Fruit fly (Drosophila melanogaster) whole organism, embryonic: ENCODE measurements around the gene Sec24CD.

Source experiments
- Abd-B ChIP-seq: fragments of 200-800 bp; sonication (Bioruptor generic); optimal IDR thresholded peaks from 2 replicates; lab custom pipeline; 2018; ENCODE audit warnings: missing biosample characterization, mild to moderate bottlenecking, missing genetic modification characterization, moderate library complexity
- CG10366 ChIP-seq: fragments of 200-800 bp; sonication (Bioruptor generic); IDR thresholded peaks from 2 replicates; pipeline ENCODE4 v1.3.6; 2022; ENCODE audit warnings: missing biosample characterization, missing genetic modification characterization
- CG10979 ChIP-seq: fragments of 200-800 bp; sonication (Bioruptor generic); optimal IDR thresholded peaks from 2 replicates; lab custom pipeline; 2018; ENCODE audit warnings: missing biosample characterization, mild to moderate bottlenecking, missing genetic modification characterization, moderate library complexity
- CG11093 ChIP-seq: fragments of 200-800 bp; sonication (Bioruptor generic); IDR thresholded peaks from 3 replicates; pipeline ENCODE4 v1.3.6; 2022; ENCODE audit warnings: missing biosample characterization, missing genetic modification characterization
- CG11398 ChIP-seq: fragments of 200-800 bp; sonication (Bioruptor generic); optimal IDR thresholded peaks from 2 replicates; lab custom pipeline; 2016; ENCODE audit warnings: missing biosample characterization, missing genetic modification characterization
- CG13424 ChIP-seq: fragments of 200-800 bp; sonication (Bioruptor generic); optimal IDR thresholded peaks from 2 replicates; lab custom pipeline; 2019; ENCODE audit warnings: missing biosample characterization, mild to moderate bottlenecking, missing genetic modification characterization, moderate library complexity
- CG18262 ChIP-seq: fragments of 200-800 bp; optimal IDR thresholded peaks from 3 replicates; lab custom pipeline; 2019; ENCODE audit warnings: missing biosample characterization, mild to moderate bottlenecking, missing genetic modification characterization, moderate library complexity
- CG18476 ChIP-seq: fragments of 200-800 bp; sonication (Bioruptor generic); optimal IDR thresholded peaks from 2 replicates; lab custom pipeline; 2016; ENCODE audit warnings: missing biosample characterization, mild to moderate bottlenecking, missing genetic modification characterization
- CG2202 ChIP-seq: fragments of 200-800 bp; sonication (Bioruptor generic); optimal IDR thresholded peaks from 2 replicates; lab custom pipeline; 2018; ENCODE audit warnings: missing biosample characterization, mild to moderate bottlenecking, missing genetic modification characterization
- CG2712 ChIP-seq: fragments of 200-800 bp; optimal IDR thresholded peaks from 3 replicates; lab custom pipeline; 2019; ENCODE audit warnings: missing biosample characterization, mild to moderate bottlenecking, missing genetic modification characterization, moderate library complexity
- CG3407 ChIP-seq: fragments of 200-800 bp; sonication (Bioruptor generic); optimal IDR thresholded peaks from 2 replicates; lab custom pipeline; 2018; ENCODE audit warnings: missing biosample characterization, mild to moderate bottlenecking, missing genetic modification characterization
- CG4707 ChIP-seq: fragments of 200-800 bp; sonication (Bioruptor generic); optimal IDR thresholded peaks from 2 replicates; lab custom pipeline; 2018; ENCODE audit warnings: missing biosample characterization, mild to moderate bottlenecking, missing genetic modification characterization, moderate library complexity
- CG4730 ChIP-seq: fragments of 200-800 bp; sonication (Bioruptor generic); IDR thresholded peaks from 2 replicates; pipeline ENCODE4 v1.3.6; 2022; ENCODE audit warnings: missing biosample characterization, missing genetic modification characterization
- CG6254 ChIP-seq: fragments of 200-800 bp; sonication (Bioruptor generic); optimal IDR thresholded peaks from 3 replicates; lab custom pipeline; 2017; ENCODE audit warnings: mild to moderate bottlenecking, missing biosample characterization, missing genetic modification reagents, missing genetic modification characterization
- CG6272 ChIP-seq: fragments of 200-800 bp; sonication (Bioruptor generic); IDR thresholded peaks from 2 replicates; pipeline ENCODE4 v1.3.6; 2022; ENCODE audit warnings: missing biosample characterization, missing genetic modification characterization
- CG6689 ChIP-seq: fragments of 200-800 bp; sonication (Bioruptor generic); IDR thresholded peaks from 2 replicates; pipeline ENCODE4 v1.3.6; 2022; ENCODE audit warnings: missing biosample characterization, missing genetic modification characterization
- CG8924 ChIP-seq: fragments of 200-800 bp; optimal IDR thresholded peaks from 3 replicates; lab custom pipeline; 2019; ENCODE audit warnings: missing biosample characterization, mild to moderate bottlenecking, missing genetic modification characterization, moderate library complexity
- CG8944 ChIP-seq: fragments of 200-800 bp; sonication (Bioruptor generic); optimal IDR thresholded peaks from 3 replicates; lab custom pipeline; 2016; ENCODE audit warnings: missing biosample characterization, missing genetic modification characterization
- CG9437 ChIP-seq: fragments of 200-800 bp; sonication (Bioruptor generic); optimal IDR thresholded peaks from 2 replicates; lab custom pipeline; 2018; ENCODE audit warnings: missing biosample characterization, mild to moderate bottlenecking, missing genetic modification characterization
- CG9876 ChIP-seq: fragments of 200-800 bp; sonication (Bioruptor generic); optimal IDR thresholded peaks from 2 replicates; lab custom pipeline; 2016; ENCODE audit warnings: missing biosample characterization, missing genetic modification characterization
- ERR ChIP-seq: fragments of 200-800 bp; sonication (Bioruptor generic); optimal IDR thresholded peaks from 2 replicates; lab custom pipeline; 2016; ENCODE audit warnings: missing biosample characterization, missing genetic modification characterization
- H2.0 ChIP-seq: fragments of 200-800 bp; sonication (Bioruptor generic); IDR thresholded peaks from 2 replicates; pipeline ENCODE4 v1.3.6; 2022; ENCODE audit warnings: missing biosample characterization, missing genetic modification characterization
- HLH54F ChIP-seq: fragments of 200-800 bp; sonication (Bioruptor generic); optimal IDR thresholded peaks from 3 replicates; lab custom pipeline; 2016; ENCODE audit warnings: missing biosample characterization, missing genetic modification characterization
- Kr ChIP-seq: fragments of 200-800 bp; sonication (Bioruptor generic); optimal IDR thresholded peaks from 2 replicates; lab custom pipeline; 2017; ENCODE audit warnings: missing biosample characterization, mild to moderate bottlenecking, missing genetic modification characterization
- Lhr ChIP-seq: fragments of 200-800 bp; sonication (Bioruptor generic); optimal IDR thresholded peaks from 3 replicates; lab custom pipeline; 2017; ENCODE audit warnings: mild to moderate bottlenecking, missing biosample characterization, missing genetic modification reagents, missing genetic modification characterization
- Med ChIP-seq: fragments of 200-800 bp; sonication (Bioruptor generic); peaks from one replicate; lab custom pipeline; 2016; ENCODE audit warnings: missing biosample characterization, missing genetic modification characterization, mild to moderate bottlenecking, inconsistent platforms, moderate library complexity
- Nf-YB ChIP-seq: fragments of 200-800 bp; sonication (Bioruptor generic); optimal IDR thresholded peaks from 3 replicates; lab custom pipeline; 2019; ENCODE audit warnings: missing biosample characterization, mild to moderate bottlenecking, missing genetic modification characterization, moderate library complexity
- NfI ChIP-seq: fragments of 200-800 bp; sonication (Bioruptor generic); optimal IDR thresholded peaks from 3 replicates; lab custom pipeline; 2018; ENCODE audit warnings: missing biosample characterization, mild to moderate bottlenecking, missing genetic modification characterization, moderate library complexity
- Oaz ChIP-seq: fragments of 200-800 bp; sonication (Bioruptor generic); IDR thresholded peaks from 2 replicates; pipeline ENCODE4 v1.3.6; 2022; ENCODE audit warnings: missing biosample characterization, missing genetic modification characterization
- Sox100B ChIP-seq: fragments of 200-800 bp; sonication (Bioruptor generic); optimal IDR thresholded peaks from 3 replicates; lab custom pipeline; 2018; ENCODE audit warnings: missing biosample characterization, mild to moderate bottlenecking, missing genetic modification characterization
- Stat92E ChIP-seq, 3 experiments: fragments of >200 bp in 2 of 3; fragments of 200-800 bp in 1 of 3; sonication (Bioruptor generic) in 1 of 3; optimal IDR thresholded peaks; 2 replicates each; lab custom pipeline; 2017 to 2019; ENCODE audit warnings: missing biosample characterization in 3 of 3, missing genetic modification characterization in 3 of 3, mild to moderate bottlenecking in 1 of 3, moderate library complexity in 1 of 3
- Trl ChIP-seq, 3 experiments: fragments of >200 bp in 2 of 3; fragments of 200-800 bp in 1 of 3; sonication (Bioruptor generic) in 1 of 3; optimal IDR thresholded peaks; 2 replicates in 1 of 3; 3 replicates in 2 of 3; lab custom pipeline; 2016 to 2017; ENCODE audit warnings: missing biosample characterization in 1 of 3, missing genetic modification characterization in 1 of 3
- ac ChIP-seq: fragments of 200-800 bp; sonication (Bioruptor generic); optimal IDR thresholded peaks from 3 replicates; lab custom pipeline; 2017; ENCODE audit warnings: missing biosample characterization, mild to moderate bottlenecking, missing genetic modification characterization
- amos ChIP-seq: fragments of 200-800 bp; sonication (Bioruptor generic); IDR thresholded peaks from 2 replicates; pipeline ENCODE4 v1.3.6; 2022; ENCODE audit warnings: missing biosample characterization, missing genetic modification characterization; ENCODE audit not compliant: partially characterized antibody
- bab2 ChIP-seq: fragments of 200-800 bp; sonication (Bioruptor generic); optimal IDR thresholded peaks from 2 replicates; lab custom pipeline; 2016; ENCODE audit warnings: missing biosample characterization, missing genetic modification characterization
- bsh ChIP-seq, 2 experiments: fragments of 200-800 bp; sonication (Bioruptor generic); optimal IDR thresholded peaks; 2 replicates each; lab custom pipeline; 2017 to 2018; ENCODE audit warnings: mild to moderate bottlenecking in 2 of 2, missing biosample characterization in 2 of 2, missing genetic modification characterization in 2 of 2, moderate library complexity in 1 of 2
- crc ChIP-seq: fragments of 200-800 bp; sonication (Bioruptor generic); optimal IDR thresholded peaks from 2 replicates; lab custom pipeline; 2016; ENCODE audit warnings: missing biosample characterization, missing genetic modification characterization
- dimm ChIP-seq: fragments of 200-800 bp; sonication (Bioruptor generic); IDR thresholded peaks from 2 replicates; pipeline ENCODE4 v1.3.6; 2022; ENCODE audit warnings: missing biosample characterization, missing genetic modification characterization
- fd102C ChIP-seq: fragments of 200-800 bp; sonication (Bioruptor generic); optimal IDR thresholded peaks from 2 replicates; lab custom pipeline; 2018; ENCODE audit warnings: missing biosample characterization, mild to moderate bottlenecking, missing genetic modification characterization, moderate library complexity
- hkb ChIP-seq, 2 experiments: fragments of 200-800 bp in 1 of 2; fragments of >200 bp in 1 of 2; sonication (Bioruptor generic) in 1 of 2; IDR thresholded peaks in 1 of 2; optimal IDR thresholded peaks in 1 of 2; 2 replicates each; pipeline versions ENCODE4 v1.3.6 to Lab custom; 2017 to 2022; ENCODE audit warnings: missing biosample characterization in 1 of 2, missing genetic modification characterization in 1 of 2
- jing ChIP-seq: fragments of 200-800 bp; sonication (Bioruptor generic); optimal IDR thresholded peaks from 2 replicates; lab custom pipeline; 2018; ENCODE audit warnings: missing biosample characterization, mild to moderate bottlenecking, missing genetic modification characterization
- knrl ChIP-seq: fragments of 200-800 bp; sonication (Bioruptor generic); IDR thresholded peaks from 3 replicates; pipeline ENCODE4 v1.3.6; 2022; ENCODE audit warnings: missing biosample characterization, missing genetic modification characterization; ENCODE audit not compliant: partially characterized antibody
- lab ChIP-seq: fragments of 200-800 bp; sonication (Bioruptor generic); optimal IDR thresholded peaks from 3 replicates; lab custom pipeline; 2017; ENCODE audit warnings: missing biosample characterization, missing genetic modification characterization, mild to moderate bottlenecking, moderate library complexity, missing genetic modification reagents
- mam ChIP-seq: fragments of 200-800 bp; sonication (Bioruptor generic); optimal IDR thresholded peaks from 3 replicates; lab custom pipeline; 2016; ENCODE audit warnings: missing biosample characterization, missing genetic modification characterization
- mirr ChIP-seq: fragments of 200-800 bp; sonication (Bioruptor generic); optimal IDR thresholded peaks from 3 replicates; lab custom pipeline; 2018; ENCODE audit warnings: missing biosample characterization, mild to moderate bottlenecking, missing genetic modification characterization
- nerfin-1 ChIP-seq: fragments of 200-800 bp; sonication (Bioruptor generic); optimal IDR thresholded peaks from 3 replicates; lab custom pipeline; 2019; ENCODE audit warnings: missing biosample characterization, mild to moderate bottlenecking, missing genetic modification characterization, moderate library complexity
- ssp ChIP-seq: fragments of 200-800 bp; sonication (Bioruptor generic); IDR thresholded peaks from 2 replicates; pipeline ENCODE4 v1.3.6; 2022; ENCODE audit warnings: missing biosample characterization, missing genetic modification characterization
- zfh1 ChIP-seq: fragments of 200-800 bp; sonication (Bioruptor generic); IDR thresholded peaks from 3 replicates; pipeline ENCODE4 v1.3.6; 2022; ENCODE audit warnings: missing biosample characterization, missing genetic modification characterization

Sec24CD gene

DNA sequence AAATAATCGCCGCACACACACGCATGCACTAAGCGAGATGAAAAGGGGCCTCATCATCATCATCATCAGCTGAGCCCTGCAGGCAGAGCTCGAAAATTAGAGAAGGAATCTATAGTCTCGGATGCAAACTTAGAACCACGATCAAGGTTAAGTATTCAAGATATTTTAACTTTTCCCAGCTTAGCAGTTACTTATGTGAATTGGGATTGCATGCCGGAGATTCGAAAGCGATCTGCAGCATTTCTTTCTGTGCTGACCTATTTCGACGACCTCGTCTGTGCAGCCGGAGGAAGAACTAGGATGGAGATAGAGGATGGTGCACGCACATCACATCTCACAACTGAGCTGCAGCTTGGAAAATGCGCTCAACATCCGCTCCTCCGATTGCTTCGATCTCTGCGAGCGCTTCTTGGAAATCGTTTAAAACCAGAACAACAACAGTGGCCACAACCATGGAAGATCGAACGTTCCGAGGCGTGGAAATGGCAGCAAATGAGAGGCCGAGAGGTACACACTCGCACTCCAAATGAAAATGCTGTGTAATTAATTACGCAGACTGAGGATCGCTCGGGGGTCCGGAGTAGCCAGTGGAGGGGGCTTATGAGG is 53.8 kb downstream of the Sec24CD start (continued):
- TF ChIP-seq mam (no peak), Abd-B (GFP tag; lab: Kevin White, UChicago) (peak; percentile 9), CG2712 (peak; percentile 89), CG11093 (GFP tag; lab: Robert Waterston, UW) (peak; percentile 50; the same call in 2 of the 3 replicates), HLH54F (GFP tag; lab: Kevin White, UChicago) (peak; percentile 29), bab2 (GFP tag; lab: Kevin White, UChicago) (peak; percentile 58), Trl (optimal IDR thresholded peaks at IDR 0.05; lab: Kevin White, UChicago) (no peak), Trl (GFP tag; optimal IDR thresholded peaks at IDR 0.05; lab: Kevin White, UChicago) (peak; percentile 76), nerfin-1 (tag; lab: Kevin White, UChicago) (peak; percentile 36), H2.0 (GFP tag; lab: Robert Waterston, UW) (peak; percentile 58; the same call in 1 of the 2 replicates), Sox100B (GFP tag; lab: Kevin White, UChicago) (no peak), CG6689 (GFP tag; lab: Robert Waterston, UW) (peak; percentile 79), hkb (optimal IDR thresholded peaks at IDR 0.05; lab: Kevin White, UChicago) (no peak), hkb (GFP tag; IDR thresholded peaks at IDR 0.05; lab: Robert Waterston, UW) (peak; percentile 62; the same call in 1 of the 2 replicates), jing (GFP tag; lab: Kevin White, UChicago) (peak; percentile 36), CG3407 (peak; percentile 18), knrl (no peak), zfh1 (GFP tag; lab: Robert Waterston, UW) (peak; percentile 94), CG6272 (0 out of 2 replicates have a peak, but pooled peaks have one; percentile 34), ac (GFP tag; lab: Kevin White, UChicago) (peak; percentile 92), CG4730 (peak; percentile 44; the same call in 1 of the 2 replicates), CG9437 (no peak), CG2202 (tag; lab: Kevin White, UChicago) (peak; percentile 79), CG13424 (tag; lab: Kevin White, UChicago) (peak; percentile 45), CG8944 (GFP tag; lab: Kevin White, UChicago) (peak; percentile 64), Lhr (GFP tag; lab: Kevin White, UChicago) (peak; percentile 35), Kr (GFP tag; lab: Kevin White, UChicago) (no peak), Stat92E (GFP tag; optimal IDR thresholded peaks at IDR 0.05; lab: Kevin White, UChicago) (peak in 1 of 3 experiments; percentile 94), CG6254 (GFP tag; lab: Kevin White, UChicago) (peak; percentile 74), ssp (peak; percentile 38; the same call in 1 of the 2 replicates), amos (no peak), Oaz (GFP tag; lab: Robert Waterston, UW) (no peak), Med (GFP tag; lab: Kevin White, UChicago) (peak; percentile 85), bsh (GFP tag; optimal IDR thresholded peaks at IDR 0.05; lab: Kevin White, UChicago) (peak; percentile 68 to 90), lab (no peak), CG11398 (GFP tag; lab: Kevin White, UChicago) (peak; percentile 64), CG9876 (GFP tag; lab: Kevin White, UChicago) (peak; percentile 53), CG10979 (tag; lab: Kevin White, UChicago) (peak; percentile 88), dimm (no peak), fd102C (GFP tag; lab: Kevin White, UChicago) (peak; percentile 82), crc (GFP tag; lab: Kevin White, UChicago) (no peak), CG18262 (peak; percentile 88), CG8924 (tag; lab: Kevin White, UChicago) (peak; percentile 75), ERR (no peak), CG18476 (GFP tag; lab: Kevin White, UChicago) (peak; percentile 12), CG10366 (GFP tag; lab: Robert Waterston, UW) (peak; percentile 23; the same call in 1 of the 2 replicates), Nf-YB (GFP tag; lab: Kevin White, UChicago) (peak; percentile 45), mirr (no peak), NfI (no peak), CG4707 (GFP tag; lab: Kevin White, UChicago) (peak; percentile 44)
